Fruit fly (Drosophila melanogaster) whole organism: ENCODE data around the gene betaCOP.

Experiments
- Dll ChIP-seq: fragments of >200 bp; optimal IDR thresholded peaks from 2 replicates; lab custom pipeline; 2017
- EcR ChIP-seq, 2 experiments: fragments of >200 bp; optimal IDR thresholded peaks; 2 replicates each; lab custom pipeline; 2017; ENCODE audit warnings: missing biosample characterization in 2 of 2, missing genetic modification characterization in 2 of 2, missing genetic modification reagents in 2 of 2
- pan ChIP-seq: fragments of >200 bp; optimal IDR thresholded peaks from 2 replicates; lab custom pipeline; 2017
- psq ChIP-seq: fragments of >200 bp; optimal IDR thresholded peaks from 2 replicates; lab custom pipeline; 2017
- usp ChIP-seq: fragments of >200 bp; optimal IDR thresholded peaks from 2 replicates; lab custom pipeline; 2017; ENCODE audit warnings: missing biosample characterization, missing genetic modification characterization, mixed read lengths

- TF ChIP-seq pan (lab: Kevin White, UChicago) = no peak
- no peak for TF ChIP-seq psq
- no peak for TF ChIP-seq usp (GFP tag; lab: Kevin White, UChicago)
- no peak for TF ChIP-seq Dll
- TF ChIP-seq EcR (GFP tag; optimal IDR thresholded peaks at IDR 0.05; lab: Kevin White, UChicago) = no peak
Measured at dm6 chrX:18358352-18358931, 26.6 kb downstream of the betaCOP start, which contains the start of gene CG6106.
